Fruit fly (Drosophila melanogaster) whole organism, embryonic: ENCODE measurements around the gene Ctl1.

ENCODE experiments used
- CG10209 ChIP-seq: fragments of 200-800 bp; sonication (Bioruptor generic); optimal IDR thresholded peaks from 3 replicates; lab custom pipeline; 2017; ENCODE audit warnings: missing biosample characterization, mild to moderate bottlenecking, missing genetic modification characterization, missing genetic modification reagents
- CG10321 ChIP-seq: fragments of 200-800 bp; sonication (Bioruptor generic); IDR thresholded peaks from 2 replicates; pipeline ENCODE4 v1.3.6; 2022; ENCODE audit warnings: missing biosample characterization, missing genetic modification characterization
- CG10543 ChIP-seq: fragments of 200-800 bp; sonication (Bioruptor generic); optimal IDR thresholded peaks from 3 replicates; lab custom pipeline; 2017; ENCODE audit warnings: missing biosample characterization, mild to moderate bottlenecking, missing genetic modification characterization, moderate library complexity
- CG10654 ChIP-seq: fragments of 200-800 bp; sonication (Bioruptor generic); optimal IDR thresholded peaks from 2 replicates; lab custom pipeline; 2016; ENCODE audit warnings: missing biosample characterization, missing genetic modification characterization
- CG10959 ChIP-seq: fragments of 200-800 bp; sonication (Bioruptor generic); IDR thresholded peaks from 2 replicates; pipeline ENCODE4 v1.3.6; 2022; ENCODE audit warnings: missing biosample characterization, missing genetic modification characterization
- CG12071 ChIP-seq: fragments of 200-800 bp; sonication (Bioruptor generic); optimal IDR thresholded peaks from 3 replicates; lab custom pipeline; 2018; ENCODE audit warnings: missing biosample characterization, mild to moderate bottlenecking, missing genetic modification characterization
- CG13123 ChIP-seq: fragments of 200-800 bp; sonication (Bioruptor generic); optimal IDR thresholded peaks from 2 replicates; lab custom pipeline; 2016; ENCODE audit warnings: missing biosample characterization, missing genetic modification characterization
- CG14965 ChIP-seq: fragments of 200-800 bp; sonication (Bioruptor generic); optimal IDR thresholded peaks from 2 replicates; lab custom pipeline; 2016; ENCODE audit warnings: missing biosample characterization, missing genetic modification characterization, borderline replicate concordance
- CG15073 ChIP-seq: fragments of 200-800 bp; sonication (Bioruptor generic); optimal IDR thresholded peaks from 2 replicates; lab custom pipeline; 2016; ENCODE audit warnings: missing biosample characterization, missing genetic modification characterization
- CG15601 ChIP-seq: fragments of 200-800 bp; sonication (Bioruptor generic); optimal IDR thresholded peaks from 3 replicates; lab custom pipeline; 2019; ENCODE audit warnings: missing biosample characterization, mild to moderate bottlenecking, missing genetic modification characterization, moderate library complexity
- CG17359 ChIP-seq: fragments of 200-800 bp; sonication (Bioruptor generic); optimal IDR thresholded peaks from 3 replicates; lab custom pipeline; 2018; ENCODE audit warnings: missing biosample characterization, mild to moderate bottlenecking, missing genetic modification characterization, moderate library complexity
- CG17361 ChIP-seq: fragments of 200-800 bp; sonication (Bioruptor generic); IDR thresholded peaks from 3 replicates; pipeline ENCODE4 v1.3.6; 2022; ENCODE audit warnings: missing biosample characterization, missing genetic modification characterization
- CG18011 ChIP-seq: fragments of 200-800 bp; sonication (Bioruptor generic); optimal IDR thresholded peaks from 2 replicates; lab custom pipeline; 2017; ENCODE audit warnings: missing biosample characterization, missing genetic modification characterization, mild to moderate bottlenecking, moderate library complexity, missing genotype
- CG31441 ChIP-seq: fragments of 200-800 bp; sonication (Bioruptor generic); IDR thresholded peaks from 2 replicates; pipeline ENCODE4 v1.3.6; 2022; ENCODE audit warnings: missing biosample characterization, missing genetic modification characterization
- CG34376 ChIP-seq: fragments of 200-800 bp; sonication (Bioruptor generic); optimal IDR thresholded peaks from 2 replicates; lab custom pipeline; 2018; ENCODE audit warnings: missing biosample characterization, mild to moderate bottlenecking, missing genetic modification characterization
- CG3726 ChIP-seq: fragments of 200-800 bp; sonication (Bioruptor generic); IDR thresholded peaks from 3 replicates; pipeline ENCODE4, ENCODE4 v1.3.6; 2022; ENCODE audit warnings: missing biosample characterization, missing genetic modification characterization
- CG3838 ChIP-seq: fragments of 200-800 bp; sonication (Bioruptor generic); optimal IDR thresholded peaks from 3 replicates; lab custom pipeline; 2016; ENCODE audit warnings: missing biosample characterization, missing genetic modification characterization
- CG42726 ChIP-seq: fragments of 200-800 bp; sonication (Bioruptor generic); IDR thresholded peaks from 2 replicates; pipeline ENCODE4 v1.3.6; 2022; ENCODE audit warnings: missing biosample characterization, missing genetic modification characterization; ENCODE audit not compliant: partially characterized antibody
- CG6689 ChIP-seq: fragments of 200-800 bp; sonication (Bioruptor generic); IDR thresholded peaks from 2 replicates; pipeline ENCODE4 v1.3.6; 2022; ENCODE audit warnings: missing biosample characterization, missing genetic modification characterization
- CG6765 ChIP-seq: fragments of 200-800 bp; sonication (Bioruptor generic); optimal IDR thresholded peaks from 3 replicates; lab custom pipeline; 2017; ENCODE audit warnings: missing biosample characterization, mild to moderate bottlenecking, missing genetic modification characterization
- CG6813 ChIP-seq: fragments of 200-800 bp; sonication (Bioruptor generic); optimal IDR thresholded peaks from 2 replicates; lab custom pipeline; 2017; ENCODE audit warnings: missing biosample characterization, missing genetic modification characterization, mild to moderate bottlenecking, moderate library complexity, missing genetic modification reagents
- CG7745 ChIP-seq: fragments of 200-800 bp; sonication (Bioruptor generic); optimal IDR thresholded peaks from 2 replicates; lab custom pipeline; 2018; ENCODE audit warnings: missing biosample characterization, mild to moderate bottlenecking, missing genetic modification characterization, moderate library complexity
- CG8388 ChIP-seq: fragments of 200-800 bp; sonication (Bioruptor generic); optimal IDR thresholded peaks from 2 replicates; lab custom pipeline; 2019; ENCODE audit warnings: missing biosample characterization, mild to moderate bottlenecking, missing genetic modification characterization, moderate library complexity
- Deaf1 ChIP-seq: fragments of 200-800 bp; optimal IDR thresholded peaks from 3 replicates; lab custom pipeline; 2019; ENCODE audit warnings: missing biosample characterization, mild to moderate bottlenecking, missing genetic modification characterization, moderate library complexity
- Doc2 ChIP-seq: fragments of 200-800 bp; sonication (Bioruptor generic); IDR thresholded peaks from 2 replicates; pipeline ENCODE4 v1.3.6; 2022; ENCODE audit warnings: missing biosample characterization, missing genetic modification characterization
- Elba2 ChIP-seq: fragments of 200-800 bp; sonication (Bioruptor generic); optimal IDR thresholded peaks from 3 replicates; lab custom pipeline; 2016; ENCODE audit warnings: missing biosample characterization, missing genetic modification characterization
- Ets65A ChIP-seq: fragments of 200-800 bp; sonication (Bioruptor generic); peaks from one replicate; lab custom pipeline; 2016; ENCODE audit warnings: missing biosample characterization, missing genetic modification characterization
- Hr3 ChIP-seq: fragments of 200-800 bp; sonication (Bioruptor generic); optimal IDR thresholded peaks from 3 replicates; lab custom pipeline; 2016; ENCODE audit warnings: missing biosample characterization, missing genetic modification characterization
- Lim3 ChIP-seq: fragments of 200-800 bp; sonication (Bioruptor generic); IDR thresholded peaks from 2 replicates; pipeline ENCODE4 v1.3.6; 2022; ENCODE audit warnings: missing biosample characterization, missing genetic modification characterization
- Meics ChIP-seq: fragments of 200-800 bp; sonication (Bioruptor generic); optimal IDR thresholded peaks from 2 replicates; lab custom pipeline; 2017; ENCODE audit warnings: missing biosample characterization, mild to moderate bottlenecking, missing genetic modification characterization
- Nf-YB ChIP-seq: fragments of 200-800 bp; sonication (Bioruptor generic); optimal IDR thresholded peaks from 3 replicates; lab custom pipeline; 2019; ENCODE audit warnings: missing biosample characterization, mild to moderate bottlenecking, missing genetic modification characterization, moderate library complexity
- Sin3A ChIP-seq: fragments of >200 bp; optimal IDR thresholded peaks from 2 replicates; lab custom pipeline; 2018
- Vsx1 ChIP-seq: fragments of 200-800 bp; sonication (Bioruptor generic); optimal IDR thresholded peaks from 2 replicates; lab custom pipeline; 2017; ENCODE audit warnings: missing biosample characterization, mild to moderate bottlenecking, missing genetic modification characterization, missing genetic modification reagents
- ab ChIP-seq: fragments of 200-800 bp; sonication (Bioruptor generic); optimal IDR thresholded peaks from 2 replicates; lab custom pipeline; 2016; ENCODE audit warnings: missing biosample characterization, missing genetic modification characterization
- cg ChIP-seq: fragments of 200-800 bp; sonication (Bioruptor generic); optimal IDR thresholded peaks from 3 replicates; lab custom pipeline; 2019; ENCODE audit warnings: missing biosample characterization, mild to moderate bottlenecking, missing genetic modification characterization, moderate library complexity
- chn ChIP-seq: fragments of 200-800 bp; sonication (Bioruptor generic); optimal IDR thresholded peaks from 2 replicates; lab custom pipeline; 2016; ENCODE audit warnings: missing biosample characterization, missing genetic modification characterization
- ci ChIP-seq: fragments of 200-800 bp; sonication (Bioruptor generic); IDR thresholded peaks from 3 replicates; pipeline ENCODE4 v1.3.6; 2022; ENCODE audit warnings: missing biosample characterization, missing genetic modification characterization
- corto ChIP-seq: fragments of 200-800 bp; sonication (Bioruptor generic); optimal IDR thresholded peaks from 2 replicates; lab custom pipeline; 2016; ENCODE audit warnings: missing biosample characterization, mild to moderate bottlenecking, missing genetic modification characterization, moderate library complexity
- dati ChIP-seq: fragments of 200-800 bp; sonication (Bioruptor generic); IDR thresholded peaks from 2 replicates; pipeline ENCODE4 v1.3.6; 2022; ENCODE audit warnings: missing biosample characterization, missing genetic modification characterization
- exex ChIP-seq: fragments of 200-800 bp; sonication (Bioruptor generic); optimal IDR thresholded peaks from 4 replicates; lab custom pipeline; 2018; ENCODE audit warnings: missing biosample characterization, mild to moderate bottlenecking, missing genetic modification characterization, moderate library complexity
- gem ChIP-seq: fragments of 200-800 bp; sonication (Bioruptor generic); optimal IDR thresholded peaks from 2 replicates; lab custom pipeline; 2019; ENCODE audit warnings: missing biosample characterization, mild to moderate bottlenecking, missing genetic modification characterization, moderate library complexity
- hbn ChIP-seq: fragments of 200-800 bp; sonication (Bioruptor generic); IDR thresholded peaks from 2 replicates; pipeline ENCODE4 v1.3.6; 2022; ENCODE audit warnings: missing biosample characterization, missing genetic modification characterization; ENCODE audit not compliant: partially characterized antibody
- klu ChIP-seq: fragments of 200-800 bp; sonication (Bioruptor generic); IDR thresholded peaks from 2 replicates; pipeline ENCODE4 v1.3.6; 2022; ENCODE audit warnings: missing biosample characterization, missing genetic modification characterization
- lab ChIP-seq: fragments of 200-800 bp; sonication (Bioruptor generic); optimal IDR thresholded peaks from 3 replicates; lab custom pipeline; 2017; ENCODE audit warnings: missing biosample characterization, missing genetic modification characterization, mild to moderate bottlenecking, moderate library complexity, missing genetic modification reagents
- org-1 ChIP-seq: fragments of 200-800 bp; sonication (Bioruptor generic); optimal IDR thresholded peaks from 2 replicates; lab custom pipeline; 2017; ENCODE audit warnings: missing biosample characterization, missing genetic modification characterization
- pfk ChIP-seq: fragments of 200-800 bp; sonication (Bioruptor generic); optimal IDR thresholded peaks from 2 replicates; lab custom pipeline; 2018; ENCODE audit warnings: missing biosample characterization, mild to moderate bottlenecking, missing genetic modification characterization, moderate library complexity
- psq ChIP-seq: fragments of 200-800 bp; sonication (Bioruptor generic); optimal IDR thresholded peaks from 2 replicates; lab custom pipeline; 2017; ENCODE audit warnings: missing biosample characterization, missing genetic modification characterization
- shn ChIP-seq: fragments of 200-800 bp; sonication (Bioruptor generic); optimal IDR thresholded peaks from 3 replicates; lab custom pipeline; 2016; ENCODE audit warnings: missing biosample characterization, missing genetic modification characterization
- stc ChIP-seq: fragments of 200-800 bp; sonication (Bioruptor generic); IDR thresholded peaks from 2 replicates; pipeline ENCODE4 v1.3.6; 2022; ENCODE audit warnings: missing biosample characterization, missing genetic modification characterization
- unpg ChIP-seq: fragments of 200-800 bp; sonication (Bioruptor generic); optimal IDR thresholded peaks from 3 replicates; lab custom pipeline; 2018; ENCODE audit warnings: missing biosample characterization, mild to moderate bottlenecking, missing genetic modification characterization, moderate library complexity
- zen2 ChIP-seq: fragments of 200-800 bp; sonication (Bioruptor generic); IDR thresholded peaks from 3 replicates; pipeline ENCODE4 v1.3.6; 2022; ENCODE audit warnings: missing biosample characterization, missing genetic modification characterization; ENCODE audit not compliant: partially characterized antibody

The Ctl1 gene

dm6 chr3L:4269920-4270319, 7.8 kb upstream of the Ctl1 start (continued):
- TF ChIP-seq chn (GFP tag; lab: Kevin White, UChicago): no peak
- TF ChIP-seq Doc2: no peak
- peak; percentile 60 for TF ChIP-seq Nf-YB (GFP tag; lab: Kevin White, UChicago)
- no peak for TF ChIP-seq CG7745 (tag; lab: Kevin White, UChicago)
- no peak for TF ChIP-seq Deaf1 (tag; lab: Kevin White, UChicago)
- TF ChIP-seq CG3838 (GFP tag; lab: Kevin White, UChicago): no peak
- TF ChIP-seq CG34376: no peak
- no peak for TF ChIP-seq shn (GFP tag; lab: Kevin White, UChicago)
- TF ChIP-seq Lim3: no peak
- TF ChIP-seq corto (GFP tag; lab: Kevin White, UChicago): no peak
- TF ChIP-seq CG18011: peak; percentile 32
- no peak for TF ChIP-seq cg (GFP tag; lab: Kevin White, UChicago)
- peak; percentile 65 for TF ChIP-seq CG6813 (GFP tag; lab: Kevin White, UChicago)
- TF ChIP-seq psq (GFP tag; lab: Kevin White, UChicago): no peak
- no peak for TF ChIP-seq dati (GFP tag; lab: Robert Waterston, UW)
- TF ChIP-seq gem (tag; lab: Kevin White, UChicago): peak; percentile 84
- no peak for TF ChIP-seq Elba2 (GFP tag; lab: Kevin White, UChicago)
- peak; percentile 56 for TF ChIP-seq CG12071 (GFP tag; lab: Kevin White, UChicago)
- TF ChIP-seq CG6689: peak; percentile 77
- peak; percentile 66 for TF ChIP-seq CG10209 (GFP tag; lab: Kevin White, UChicago)
- peak; percentile 66 for TF ChIP-seq Hr3 (GFP tag; lab: Kevin White, UChicago)
- TF ChIP-seq hbn (GFP tag; lab: Robert Waterston, UW): no peak
- peak; percentile 81 for TF ChIP-seq CG17359
- no peak for TF ChIP-seq CG15073 (GFP tag; lab: Kevin White, UChicago)
- TF ChIP-seq CG8388 (GFP tag; lab: Kevin White, UChicago): peak; percentile 69
- peak; percentile 77 for TF ChIP-seq lab (GFP tag; lab: Kevin White, UChicago)
- no peak for TF ChIP-seq CG42726 (GFP tag; lab: Robert Waterston, UW)
- peak; percentile 81 for TF ChIP-seq unpg
- no peak for TF ChIP-seq ab
- TF ChIP-seq ci: peak; percentile 61; the same call in 2 of the 3 replicates
- no peak for TF ChIP-seq klu (GFP tag; lab: Robert Waterston, UW)
- TF ChIP-seq CG10321 (GFP tag; lab: Robert Waterston, UW): 0 out of 2 replicates have a peak, but pooled peaks have one; percentile 17
- TF ChIP-seq pfk (GFP tag; lab: Kevin White, UChicago): no peak
- peak; percentile 43 for TF ChIP-seq Vsx1 (GFP tag; lab: Kevin White, UChicago)
- peak; percentile 86 for TF ChIP-seq CG31441
- TF ChIP-seq exex (tag; lab: Kevin White, UChicago): peak; percentile 1
- no peak for TF ChIP-seq CG14965
- peak; percentile 74 for TF ChIP-seq stc (GFP tag; lab: Robert Waterston, UW)
- no peak for TF ChIP-seq Ets65A (GFP tag; lab: Kevin White, UChicago)
- TF ChIP-seq Meics: peak; percentile 67
- no peak for TF ChIP-seq CG3726 (GFP tag; lab: Robert Waterston, UW)
- TF ChIP-seq Sin3A: no peak
- peak; percentile 24 for TF ChIP-seq CG10543 (GFP tag; lab: Kevin White, UChicago)
- no peak for TF ChIP-seq zen2 (GFP tag; lab: Robert Waterston, UW)
- peak; percentile 74 for TF ChIP-seq CG15601
- TF ChIP-seq CG13123 (GFP tag; lab: Kevin White, UChicago): no peak
- peak; percentile 49 for TF ChIP-seq CG6765 (GFP tag; lab: Kevin White, UChicago)
- TF ChIP-seq CG10654 (GFP tag; lab: Kevin White, UChicago): peak; percentile 50
- TF ChIP-seq org-1: peak; percentile 71
- TF ChIP-seq CG17361: peak; percentile 86
- TF ChIP-seq CG10959 (GFP tag; lab: Robert Waterston, UW): peak; percentile 34; the same call in 1 of the 2 replicates
